Worm (Caenorhabditis elegans): Measurements from ENCODE around the gene F35G12.5.

F35G12.5 gene

DNA sequence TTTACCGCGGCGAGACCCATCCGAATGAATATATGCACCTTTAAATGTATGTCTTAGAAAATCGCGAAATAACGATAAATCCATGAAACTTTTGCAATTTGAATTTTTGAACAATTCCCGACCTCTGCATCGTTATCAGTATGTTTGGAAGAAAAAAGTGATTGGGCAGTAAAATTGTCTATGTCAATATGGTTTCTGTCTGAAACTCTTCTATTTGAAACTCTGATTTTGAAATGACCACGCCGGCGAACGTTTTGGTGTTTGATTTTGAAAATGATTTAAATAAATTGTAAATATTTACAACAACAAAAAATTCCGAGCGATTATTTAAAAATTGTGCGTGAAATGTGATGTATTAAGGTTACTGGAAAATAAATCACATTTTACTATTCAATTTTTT is 22.6 kb upstream of the F35G12.5 start:
- TF ChIP-seq cog-1 (tag; optimal IDR thresholded peaks at IDR 0.05) (no peak), ref-1 (GFP tag; conservative IDR thresholded peaks at IDR 0.05) (no peak), klf-2 (GFP tag; conservative IDR thresholded peaks at IDR 0.05) (no peak), tab-1 (GFP tag; IDR thresholded peaks at IDR 0.05) (no peak), ztf-29 (GFP tag; IDR thresholded peaks at IDR 0.05) (no peak), T22C8.4 (GFP tag; IDR thresholded peaks at IDR 0.05) (no peak), ztf-23 (GFP tag; IDR thresholded peaks at IDR 0.05) (no peak), flt-1 (GFP tag; IDR thresholded peaks at IDR 0.05) (no peak), med-1 (GFP tag; optimal IDR thresholded peaks at IDR 0.05; ENCODE audit: insufficient read depth) (no peak)

DNA sequence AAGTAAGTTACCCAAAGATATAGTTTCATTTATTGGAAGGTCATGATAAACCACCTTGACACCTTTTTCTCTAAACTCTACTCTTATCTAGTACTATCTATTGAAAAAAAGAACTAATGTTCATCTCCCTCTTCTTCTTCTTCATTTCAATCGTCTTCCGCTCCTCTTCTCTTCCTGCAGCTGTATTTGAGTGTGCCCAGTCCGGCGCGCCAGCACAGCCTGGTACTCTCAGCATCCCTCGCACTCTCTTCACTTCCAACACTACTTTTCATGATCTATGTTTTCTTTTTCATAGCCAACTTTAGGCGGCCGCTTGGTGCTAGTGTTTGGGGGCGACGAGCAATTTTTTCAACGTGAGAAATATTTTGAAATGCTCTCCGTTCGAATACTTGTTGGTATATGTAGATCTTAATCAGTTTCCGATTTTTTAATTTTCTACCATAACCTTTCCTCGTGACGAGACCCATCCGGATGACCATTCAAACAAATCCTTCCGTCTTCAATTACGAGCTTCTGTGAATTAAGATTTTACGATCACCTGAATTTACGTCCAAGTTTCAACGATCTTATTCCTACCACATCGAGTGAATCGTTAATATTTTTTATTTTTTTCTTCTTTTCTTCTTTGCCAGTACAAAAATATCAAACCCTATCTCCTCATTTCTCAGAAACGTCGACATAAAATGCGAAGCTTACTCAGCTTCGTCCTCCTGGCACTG is 21.7 kb upstream of the F35G12.5 start, which contains the start of gene pan-1:
TSS of gene pan-1 (plus strand) at position 669 of the 719 bp plus-strand sequence.
- TF ChIP-seq klf-2 (GFP tag; conservative IDR thresholded peaks at IDR 0.05) (no peak), ztf-23 (GFP tag; IDR thresholded peaks at IDR 0.05) (no peak), flt-1 (GFP tag; IDR thresholded peaks at IDR 0.05) (no peak), cog-1 (tag; optimal IDR thresholded peaks at IDR 0.05) (no peak), med-1 (GFP tag; optimal IDR thresholded peaks at IDR 0.05; ENCODE audit: insufficient read depth) (no peak), ztf-29 (GFP tag; IDR thresholded peaks at IDR 0.05) (no peak), tab-1 (GFP tag; IDR thresholded peaks at IDR 0.05) (no peak), T22C8.4 (GFP tag; IDR thresholded peaks at IDR 0.05) (no peak), ref-1 (GFP tag; conservative IDR thresholded peaks at IDR 0.05) (no peak)

DNA sequence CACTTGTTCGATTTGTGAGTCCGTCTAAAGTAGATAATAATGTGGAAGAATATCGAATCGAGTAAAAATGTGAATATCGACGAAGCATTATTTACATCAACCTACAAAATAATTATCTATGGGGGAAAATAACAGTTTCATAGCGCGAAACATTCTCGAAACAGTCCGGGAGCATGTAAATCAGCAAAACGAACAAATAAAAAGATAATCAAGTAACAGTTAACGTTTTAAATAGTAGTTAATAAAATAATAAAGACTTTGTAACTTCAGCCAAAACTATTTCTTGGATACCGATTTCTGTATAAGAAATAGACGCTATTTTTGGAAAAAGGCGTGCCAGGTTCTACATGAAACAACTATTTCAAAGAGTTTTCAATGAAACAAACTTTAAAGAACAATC is 15.9 kb upstream of the F35G12.5 start, which contains the start of gene mlcd-1:
TSS of gene mlcd-1 (minus strand) at position 101 of the 400 bp plus-strand sequence.
- no peak for TF ChIP-seq cog-1 (tag; optimal IDR thresholded peaks at IDR 0.05)
- no peak for TF ChIP-seq ztf-23 (GFP tag; IDR thresholded peaks at IDR 0.05)
- TF ChIP-seq tab-1 (GFP tag; IDR thresholded peaks at IDR 0.05): no peak
- TF ChIP-seq ztf-29 (GFP tag; IDR thresholded peaks at IDR 0.05): no peak
- TF ChIP-seq ref-1 (GFP tag; conservative IDR thresholded peaks at IDR 0.05): no peak
- TF ChIP-seq klf-2 (GFP tag; conservative IDR thresholded peaks at IDR 0.05): no peak
- TF ChIP-seq T22C8.4 (GFP tag; IDR thresholded peaks at IDR 0.05): no peak
- TF ChIP-seq flt-1 (GFP tag; IDR thresholded peaks at IDR 0.05): no peak
- TF ChIP-seq med-1 (GFP tag; optimal IDR thresholded peaks at IDR 0.05; ENCODE audit: insufficient read depth): no peak

DNA sequence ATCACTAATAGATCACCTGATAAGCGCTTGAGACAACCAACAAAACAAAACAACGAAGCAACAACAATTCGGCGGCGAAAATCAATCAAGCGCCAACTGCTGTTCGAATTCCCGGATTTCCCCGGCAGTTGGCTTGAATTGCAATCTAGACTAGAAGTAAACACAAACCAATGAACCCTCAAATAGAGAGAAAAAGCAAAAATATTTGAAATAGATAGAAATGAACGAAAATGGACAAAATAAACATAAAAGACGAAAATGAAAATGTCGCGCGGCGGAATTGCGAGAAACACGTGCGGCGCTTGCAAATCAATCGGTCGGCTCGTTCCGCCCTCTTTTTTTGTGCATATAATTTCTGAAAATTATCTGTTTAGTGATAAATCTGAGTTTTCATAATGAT is 15.5 kb upstream of the F35G12.5 start, which contains the start of gene idhg-1:
TSS of gene idhg-1 (plus strand) at position 343 of the 400 bp plus-strand sequence.
- TF ChIP-seq cog-1 (tag; optimal IDR thresholded peaks at IDR 0.05): peak; percentile 89
- TF ChIP-seq T22C8.4 (GFP tag; IDR thresholded peaks at IDR 0.05): peak; percentile 92
- TF ChIP-seq ztf-23 (GFP tag; IDR thresholded peaks at IDR 0.05): peak; percentile 98
- peak; percentile 97 for TF ChIP-seq ref-1 (GFP tag; conservative IDR thresholded peaks at IDR 0.05)
- TF ChIP-seq med-1 (GFP tag; optimal IDR thresholded peaks at IDR 0.05; ENCODE audit: insufficient read depth): peak; percentile 100
- TF ChIP-seq flt-1 (GFP tag; IDR thresholded peaks at IDR 0.05): peak; percentile 98
- peak; percentile 97 for TF ChIP-seq klf-2 (GFP tag; conservative IDR thresholded peaks at IDR 0.05)
- TF ChIP-seq tab-1 (GFP tag; IDR thresholded peaks at IDR 0.05): peak; percentile 99
- TF ChIP-seq ztf-29 (GFP tag; IDR thresholded peaks at IDR 0.05): peak; percentile 96

DNA sequence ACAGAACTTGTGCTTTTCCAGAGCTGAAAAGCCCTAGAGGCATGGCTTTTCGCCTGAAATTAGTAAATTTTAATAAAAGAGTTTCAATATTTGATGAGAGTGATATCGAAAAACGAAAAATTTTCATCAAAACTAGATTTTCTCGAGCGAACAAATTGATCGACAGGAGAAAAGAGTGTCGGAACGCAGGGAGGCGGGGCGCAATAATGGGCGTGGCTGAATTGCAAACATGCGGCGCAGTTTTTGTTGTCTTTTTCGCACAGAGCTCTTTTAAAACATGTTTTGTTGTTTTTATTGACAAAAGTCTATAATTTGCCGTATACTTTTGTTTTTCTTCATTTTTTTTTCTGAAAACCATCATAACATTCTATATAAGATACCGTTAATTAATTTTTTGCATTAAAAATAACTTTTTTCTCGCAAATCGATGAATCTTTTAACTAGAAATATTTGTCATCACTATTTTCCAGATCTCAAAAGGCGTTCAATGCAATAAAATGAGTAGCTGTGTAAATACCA is 5.5 kb upstream of the F35G12.5 start, which contains the start of the genes sel-5 and wdr-48:
TSS of gene sel-5 (minus strand) at position 53 of the 519 bp plus-strand sequence.
TSS of gene wdr-48 (plus strand) at position 469 of the 519 bp plus-strand sequence.
- peak; percentile 12 for TF ChIP-seq cog-1 (tag; optimal IDR thresholded peaks at IDR 0.05)
- TF ChIP-seq ztf-29 (GFP tag; IDR thresholded peaks at IDR 0.05): no peak
- TF ChIP-seq med-1 (GFP tag; optimal IDR thresholded peaks at IDR 0.05; ENCODE audit: insufficient read depth): peak; percentile 5

DNA sequence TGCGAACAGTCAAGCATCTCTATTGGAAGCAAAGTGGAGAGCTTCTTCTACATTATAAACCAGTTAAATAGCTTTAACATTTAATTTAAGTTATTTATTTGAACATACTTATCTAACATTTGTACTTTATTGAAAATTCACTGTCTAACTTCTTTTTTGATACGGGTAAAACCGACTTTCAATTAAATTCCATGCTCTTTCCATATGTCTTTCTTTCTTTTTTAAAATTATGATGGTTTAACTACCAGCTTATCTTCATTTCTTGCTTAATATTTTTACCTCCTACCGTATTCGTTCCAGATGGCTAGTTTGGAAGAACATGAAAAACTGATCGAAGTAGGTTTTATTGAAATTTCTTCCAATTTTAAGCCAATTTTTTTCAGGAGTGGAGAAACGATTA is 2.4 kb upstream of the F35G12.5 start, which contains the start of gene F35G12.12:
TSS of gene F35G12.12 (plus strand) at position 301 of the 400 bp plus-strand sequence.
- TF ChIP-seq klf-2 (GFP tag; conservative IDR thresholded peaks at IDR 0.05) (no peak), ref-1 (GFP tag; conservative IDR thresholded peaks at IDR 0.05) (no peak), med-1 (GFP tag; optimal IDR thresholded peaks at IDR 0.05; ENCODE audit: insufficient read depth) (no peak), ztf-23 (GFP tag; IDR thresholded peaks at IDR 0.05) (no peak), flt-1 (GFP tag; IDR thresholded peaks at IDR 0.05) (no peak), tab-1 (GFP tag; IDR thresholded peaks at IDR 0.05) (no peak), T22C8.4 (GFP tag; IDR thresholded peaks at IDR 0.05) (no peak), cog-1 (tag; optimal IDR thresholded peaks at IDR 0.05) (no peak), ztf-29 (GFP tag; IDR thresholded peaks at IDR 0.05) (no peak)

DNA sequence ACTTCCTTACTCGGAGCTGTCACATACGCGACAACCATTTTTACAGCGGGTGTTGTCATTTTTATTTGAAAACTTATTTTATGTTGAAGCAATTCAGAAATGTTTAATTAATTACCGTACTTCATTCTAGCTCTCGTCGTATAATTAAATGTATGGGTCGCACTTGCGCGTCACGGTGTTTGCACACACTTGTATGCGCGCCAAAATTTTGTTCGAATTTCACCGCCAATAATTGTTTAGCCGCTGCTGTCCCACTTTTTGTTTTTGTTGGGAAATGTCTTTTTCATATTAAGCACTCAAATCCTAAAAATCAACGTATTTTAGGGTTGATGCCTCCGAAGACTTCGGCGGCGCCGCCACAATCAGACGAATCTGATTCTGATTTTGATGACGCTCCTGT is 3.3 kb downstream of the F35G12.5 start, which contains the start of the genes F35G12.7 and smc-4:
TSS of gene F35G12.7 (minus strand) at position 154 of the 400 bp plus-strand sequence.
TSS of gene smc-4 (plus strand) at position 325 of the 400 bp plus-strand sequence.
- TF ChIP-seq T22C8.4 (GFP tag; IDR thresholded peaks at IDR 0.05) (0 out of 2 replicates have a peak, but pooled peaks have one; percentile 20), ztf-29 (GFP tag; IDR thresholded peaks at IDR 0.05) (no peak), ztf-23 (GFP tag; IDR thresholded peaks at IDR 0.05) (peak; percentile 34; the same call in 1 of the 2 replicates)

DNA sequence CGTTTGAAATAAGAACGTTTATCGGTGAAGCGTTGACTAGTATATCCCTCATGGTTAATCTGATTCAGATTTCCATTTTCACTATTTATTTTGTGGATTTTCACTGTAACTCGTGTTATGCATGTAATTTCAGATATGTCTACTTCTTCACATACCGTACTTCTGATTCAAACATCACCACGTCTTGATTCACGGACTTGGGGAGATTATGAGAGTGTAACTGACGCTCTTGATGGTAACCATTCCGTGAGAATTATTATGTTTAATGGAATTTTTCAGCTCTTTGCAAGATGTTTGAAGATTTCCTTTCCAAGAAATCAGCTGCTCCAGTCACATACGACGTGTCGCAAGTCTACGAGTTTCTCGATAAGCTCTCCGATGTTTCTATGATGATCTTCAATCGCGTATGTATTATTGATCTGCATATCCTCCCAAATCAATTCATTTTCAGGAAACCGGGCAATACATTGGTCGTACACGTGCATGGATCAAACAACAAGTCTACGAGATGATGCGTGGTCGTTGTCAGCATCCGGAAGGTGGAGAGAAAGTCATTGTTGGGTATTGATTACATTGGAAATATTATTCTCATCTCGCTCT is 9.3 kb downstream of the F35G12.5 start, which contains the start of gene erh-2:
TSS of gene erh-2 (plus strand) at position 134 of the 600 bp plus-strand sequence.
- TF ChIP-seq T22C8.4 (GFP tag; IDR thresholded peaks at IDR 0.05): no peak
- TF ChIP-seq ztf-29 (GFP tag; IDR thresholded peaks at IDR 0.05): no peak
- no peak for TF ChIP-seq flt-1 (GFP tag; IDR thresholded peaks at IDR 0.05)
- TF ChIP-seq med-1 (GFP tag; optimal IDR thresholded peaks at IDR 0.05; ENCODE audit: insufficient read depth): no peak
- no peak for TF ChIP-seq tab-1 (GFP tag; IDR thresholded peaks at IDR 0.05)
- no peak for TF ChIP-seq ref-1 (GFP tag; conservative IDR thresholded peaks at IDR 0.05)
- TF ChIP-seq cog-1 (tag; optimal IDR thresholded peaks at IDR 0.05): no peak
- TF ChIP-seq ztf-23 (GFP tag; IDR thresholded peaks at IDR 0.05): no peak
- TF ChIP-seq klf-2 (GFP tag; conservative IDR thresholded peaks at IDR 0.05): no peak

DNA sequence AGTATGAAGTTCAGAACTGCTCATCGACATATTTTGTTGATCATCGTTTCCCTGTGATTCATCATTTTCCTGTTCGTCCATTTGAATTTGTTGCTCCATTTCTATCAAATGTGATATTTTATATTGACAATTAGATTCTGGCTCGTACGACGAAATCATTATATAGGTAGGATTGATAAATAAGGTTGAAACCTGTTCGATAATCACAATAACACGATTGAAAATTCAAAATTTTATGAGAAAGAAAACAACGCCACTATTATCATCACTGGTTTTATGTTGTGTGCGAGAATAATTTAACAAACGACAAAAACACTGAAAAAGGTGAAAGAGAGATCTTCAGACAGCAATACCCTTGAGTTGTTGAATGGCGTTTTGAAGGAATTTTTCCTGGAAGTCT is 10.4 kb downstream of the F35G12.5 start, which contains the start of gene apc-11:
TSS of gene apc-11 (minus strand) at position 101 of the 400 bp plus-strand sequence.
- TF ChIP-seq cog-1 (tag; optimal IDR thresholded peaks at IDR 0.05): no peak
- no peak for TF ChIP-seq ref-1 (GFP tag; conservative IDR thresholded peaks at IDR 0.05)
- TF ChIP-seq T22C8.4 (GFP tag; IDR thresholded peaks at IDR 0.05): no peak
- TF ChIP-seq tab-1 (GFP tag; IDR thresholded peaks at IDR 0.05): no peak
